Worm (Caenorhabditis elegans) whole organism, L4 larva: ENCODE measurements around the gene C14C6.6.

Source experiments
- hlh-30 ChIP-seq: sonication (generic microtip); optimal IDR thresholded peaks from 2 replicates; lab custom pipeline; 2017; ENCODE audit warnings: antibody characterized with exemption, mild to moderate bottlenecking, missing genetic modification characterization, missing compliant biosample characterization; ENCODE audit not compliant: insufficient read depth
- lsy-2 ChIP-seq, 2 experiments: fragments of 150-350 bp in 1 of 2; sonication (generic microtip) in 1 of 2; optimal IDR thresholded peaks; 2 replicates each; lab custom pipeline; 2014 to 2017; ENCODE audit warnings: missing biosample characterization in 2 of 2, missing genetic modification characterization in 2 of 2
- tag-97 ChIP-seq: fragments of 200-800 bp; sonication (Bioruptor generic); IDR thresholded peaks from 2 replicates; pipeline ENCODE4 v1.3.6; 2022; ENCODE audit warnings: missing genetic modification characterization, missing compliant biosample characterization

DNA sequence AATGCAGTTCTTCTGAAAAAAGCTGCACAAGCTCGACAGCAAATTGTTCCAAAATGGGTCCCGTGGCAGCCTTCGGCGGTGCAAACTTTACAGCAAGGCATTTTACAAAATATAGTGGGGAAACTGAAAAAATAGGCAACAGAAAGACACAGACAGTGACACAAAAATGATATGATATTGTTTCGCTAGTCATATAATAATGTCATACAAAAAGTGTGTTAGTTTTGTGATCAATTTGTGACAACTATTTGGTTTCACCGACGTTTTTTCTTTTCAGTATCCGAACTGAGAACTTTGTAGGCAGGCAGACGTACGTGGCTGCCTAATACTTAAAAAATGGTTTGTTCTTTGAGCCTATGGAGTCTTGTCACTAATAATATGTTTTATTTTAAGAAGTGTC is 28.4 kb downstream of the C14C6.6 start, which contains the start of gene nhr-210:
- TF ChIP-seq hlh-30: no peak
- no peak for TF ChIP-seq lsy-2 (tag; optimal IDR thresholded peaks at IDR 0.05; lab: Kevin White, UChicago)
- TF ChIP-seq tag-97 (GFP tag; lab: Robert Waterston, UW): no peak
